Worm (Caenorhabditis elegans): ENCODE measurements around the gene clc-8.

- TF ChIP-seq elt-3 (tag; optimal IDR thresholded peaks at IDR 0.05) = no peak
- no peak for TF ChIP-seq snpc-4 (tag; optimal IDR thresholded peaks at IDR 0.05)
- no peak for TF ChIP-seq mdl-1 (tag; optimal IDR thresholded peaks at IDR 0.05)
- no peak for TF ChIP-seq ama-1 (optimal IDR thresholded peaks at IDR 0.05)
- no peak for TF ChIP-seq hmg-11 (tag; optimal IDR thresholded peaks at IDR 0.05)
- TF ChIP-seq ztf-4 (tag; optimal IDR thresholded peaks at IDR 0.05) = no peak
These were observed 9.7 kb upstream of the clc-8 start for ce11 chrIV:14384194-14384593.

Data from whole organism, L3 larva.